Fruit fly (Drosophila melanogaster): ENCODE measurements around the gene inaF-A.
"Not testable (repeated sequence)": the region's sequence is repeated elsewhere in the genome, so short reads cannot be mapped to it uniquely, and the experiment has no call there.

DNA sequence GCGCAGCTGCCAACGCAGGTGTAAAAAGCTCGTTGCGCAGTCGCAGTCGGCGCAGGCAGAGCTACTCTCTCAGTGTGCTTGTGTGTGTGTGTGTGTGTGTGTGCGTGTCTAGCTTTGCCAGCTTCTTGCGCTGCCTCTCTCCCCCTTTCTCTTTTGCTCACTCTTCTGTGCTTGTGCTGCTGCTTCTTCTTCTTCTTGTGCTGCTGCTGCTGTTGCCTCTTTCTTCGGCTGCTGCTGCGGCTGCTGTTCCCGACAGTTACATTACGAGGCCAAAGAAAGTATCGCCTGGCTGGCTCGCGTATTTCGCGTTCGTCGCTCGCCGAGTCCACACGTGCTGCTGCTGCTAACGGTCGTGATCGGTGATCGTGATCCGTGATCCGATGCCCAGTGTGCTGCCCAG, 20.3 kb upstream of the inaF-A start, which contains the start of gene m:
- TF ChIP-seq mld (GFP tag; IDR thresholded peaks at IDR 0.05; ENCODE audit: partially characterized antibody); pfk (GFP tag; optimal IDR thresholded peaks at IDR 0.05); CG1832 (GFP tag; optimal IDR thresholded peaks at IDR 0.05); D19A (tag; optimal IDR thresholded peaks at IDR 0.05); CG7556 (GFP tag; optimal IDR thresholded peaks at IDR 0.05); dan (GFP tag; IDR thresholded peaks at IDR 0.05); danr (GFP tag; IDR thresholded peaks at IDR 0.05); CG11085 (GFP tag; IDR thresholded peaks at IDR 0.05); ind (GFP tag; optimal IDR thresholded peaks at IDR 0.05); btn (GFP tag; optimal IDR thresholded peaks at IDR 0.05); CG7357 (GFP tag; IDR thresholded peaks at IDR 0.05); exex (tag; optimal IDR thresholded peaks at IDR 0.05); ken (GFP tag; IDR thresholded peaks at IDR 0.05): not testable (repeated sequence)

Data from whole organism, embryonic.